Worm (Caenorhabditis elegans) whole organism, L4 larva: ENCODE data around the gene tbx-33.
A peak's percentile ranks its signal among the peaks of the same experiment; 100 is the strongest.

Experiments
- F10B5.3 ChIP-seq: sonication (generic microtip); optimal IDR thresholded peaks from 2 replicates; lab custom pipeline; 2016; ENCODE audit warnings: mild to moderate bottlenecking, missing genetic modification characterization, missing compliant biosample characterization
- F37D6.2 ChIP-seq: sonication (generic microtip); optimal IDR thresholded peaks from 2 replicates; lab custom pipeline; 2016; ENCODE audit warnings: mild to moderate bottlenecking, missing genetic modification characterization, missing compliant biosample characterization
- F49E8.2 ChIP-seq: sonication (generic microtip); optimal IDR thresholded peaks from 2 replicates; lab custom pipeline; 2016; ENCODE audit warnings: missing compliant biosample characterization, mild to moderate bottlenecking, missing genetic modification characterization, borderline replicate concordance
- R02D3.7 ChIP-seq: fragments of 150-350 bp; sonication (generic microtip); optimal IDR thresholded peaks from 3 replicates; lab custom pipeline; 2014; ENCODE audit warnings: missing biosample characterization, missing genetic modification characterization
- Y48G9A.11 ChIP-seq: fragments of 200-800 bp; sonication (Bioruptor generic); IDR thresholded peaks from 2 replicates; pipeline ENCODE4 v1.3.6; 2022; ENCODE audit warnings: missing genetic modification reagents, missing genetic modification characterization, missing compliant biosample characterization
- aha-1 ChIP-seq: fragments of 150-350 bp; peaks from one replicate; lab custom pipeline; 2014; ENCODE audit warnings: missing biosample characterization, missing genetic modification characterization
- arid-1 ChIP-seq: fragments of 200-800 bp; sonication (Bioruptor generic); conservative IDR thresholded peaks from 2 replicates; pipeline ENCODE4 v1.3.6; 2022; ENCODE audit warnings: missing genetic modification reagents, missing genetic modification characterization, missing compliant biosample characterization
- ceh-28 ChIP-seq: fragments of 150-350 bp; optimal IDR thresholded peaks from 2 replicates; lab custom pipeline; 2014; ENCODE audit warnings: missing biosample characterization, missing genetic modification reagents, missing genetic modification characterization
- ceh-62 ChIP-seq: sonication (generic microtip); optimal IDR thresholded peaks from 2 replicates; lab custom pipeline; 2017; ENCODE audit warnings: missing biosample characterization, missing genetic modification characterization
- ctbp-1 ChIP-seq: fragments of 200-800 bp; sonication (Bioruptor generic); IDR thresholded peaks from 2 replicates; pipeline ENCODE4 v1.3.6; 2022; ENCODE audit warnings: missing genetic modification reagents, missing genetic modification characterization, missing compliant biosample characterization
- daf-12 ChIP-seq: fragments of 150-350 bp; optimal IDR thresholded peaks from 2 replicates; lab custom pipeline; 2014; ENCODE audit warnings: missing biosample characterization, missing genetic modification reagents, missing genetic modification characterization
- daf-19 ChIP-seq: fragments of 200-800 bp; sonication (Bioruptor generic); conservative IDR thresholded peaks from 2 replicates; pipeline ENCODE4 v1.3.6; 2022; ENCODE audit warnings: missing genetic modification characterization, missing compliant biosample characterization
- dmd-6 ChIP-seq: fragments of 200-800 bp; sonication (Bioruptor generic); IDR thresholded peaks from 2 replicates; pipeline ENCODE4 v1.3.6; 2022; ENCODE audit warnings: missing genetic modification reagents, missing genetic modification characterization, missing compliant biosample characterization
- dmd-8 ChIP-seq: fragments of 200-800 bp; sonication (Bioruptor generic); IDR thresholded peaks from 2 replicates; pipeline ENCODE4 v1.3.6; 2022; ENCODE audit warnings: missing genetic modification characterization, missing compliant biosample characterization
- dmd-9 ChIP-seq: fragments of 200-800 bp; sonication (Bioruptor generic); IDR thresholded peaks from 2 replicates; pipeline ENCODE4 v1.3.6; 2022; ENCODE audit warnings: missing genetic modification reagents, missing genetic modification characterization, missing compliant biosample characterization
- egl-43 ChIP-seq: fragments of 200-800 bp; sonication (Bioruptor generic); IDR thresholded peaks from 2 replicates; pipeline ENCODE4 v1.3.6; 2022; ENCODE audit warnings: missing genetic modification reagents, missing genetic modification characterization, missing compliant biosample characterization
- jun-1 ChIP-seq: fragments of 150-350 bp; optimal IDR thresholded peaks from 2 replicates; lab custom pipeline; 2014; ENCODE audit warnings: missing biosample characterization, missing genetic modification reagents, missing genetic modification characterization
- lim-7 ChIP-seq: fragments of 200-800 bp; sonication (Bioruptor generic); IDR thresholded peaks from 2 replicates; pipeline ENCODE4 v1.3.6; 2022; ENCODE audit warnings: missing genetic modification characterization, missing compliant biosample characterization
- lin-1 ChIP-seq: fragments of 200-800 bp; sonication (Bioruptor generic); IDR thresholded peaks from 2 replicates; pipeline ENCODE4 v1.3.6; 2022; ENCODE audit warnings: missing genetic modification reagents, missing genetic modification characterization, missing compliant biosample characterization
- lin-13 ChIP-seq: fragments of 150-350 bp; optimal IDR thresholded peaks from 2 replicates; lab custom pipeline; 2014; ENCODE audit warnings: missing biosample characterization, missing genetic modification reagents, missing genetic modification characterization
- mdl-1 ChIP-seq, 2 experiments: fragments of 150-350 bp in 1 of 2; sonication (generic microtip) in 1 of 2; optimal IDR thresholded peaks; 2 replicates each; lab custom pipeline; 2014 to 2017; ENCODE audit warnings: missing biosample characterization in 2 of 2, missing genetic modification characterization in 2 of 2
- mes-2 ChIP-seq: sonication (generic microtip); optimal IDR thresholded peaks from 2 replicates; lab custom pipeline; 2016; ENCODE audit warnings: missing genotype, mild to moderate bottlenecking, missing genetic modification characterization, missing compliant biosample characterization; ENCODE audit not compliant: poor library complexity, severe bottlenecking
- nhr-11 ChIP-seq: fragments of 150-350 bp; optimal IDR thresholded peaks from 2 replicates; lab custom pipeline; 2014; ENCODE audit warnings: missing biosample characterization, missing genetic modification characterization
- nhr-237 ChIP-seq: sonication (generic microtip); optimal IDR thresholded peaks from 2 replicates; lab custom pipeline; 2017; ENCODE audit warnings: missing biosample characterization, missing genetic modification characterization
- nhr-28 ChIP-seq: fragments of 150-350 bp; optimal IDR thresholded peaks from 2 replicates; lab custom pipeline; 2014; ENCODE audit warnings: missing biosample characterization, missing genetic modification characterization
- nhr-41 ChIP-seq: fragments of 200-800 bp; sonication (Bioruptor generic); IDR thresholded peaks from 2 replicates; pipeline ENCODE4 v1.3.6; 2022; ENCODE audit warnings: missing genetic modification reagents, missing genetic modification characterization, missing compliant biosample characterization
- nhr-42 ChIP-seq: fragments of 200-800 bp; sonication (Bioruptor generic); IDR thresholded peaks from 2 replicates; pipeline ENCODE4 v1.3.6; 2022; ENCODE audit warnings: missing genetic modification characterization, missing compliant biosample characterization
- pha-4 ChIP-seq, 2 experiments: fragments of 150-350 bp in 1 of 2; fragments of 200-800 bp in 1 of 2; sonication (Bioruptor generic) in 1 of 2; IDR thresholded peaks in 1 of 2; optimal IDR thresholded peaks in 1 of 2; 2 replicates each; pipeline versions ENCODE4 v1.3.6 to Lab custom; 2014 to 2022; ENCODE audit warnings: missing genetic modification characterization in 2 of 2, missing genetic modification reagents in 2 of 2, missing biosample characterization in 1 of 2, missing compliant biosample characterization in 1 of 2
- php-3 ChIP-seq: fragments of 200-800 bp; sonication (Bioruptor generic); IDR thresholded peaks from 2 replicates; pipeline ENCODE4 v1.3.6; 2022; ENCODE audit warnings: missing genetic modification reagents, missing genetic modification characterization, missing compliant biosample characterization
- set-16 ChIP-seq: fragments of 200-800 bp; sonication (Bioruptor generic); IDR thresholded peaks from 2 replicates; pipeline ENCODE4 v1.3.6; 2022; ENCODE audit warnings: missing genetic modification reagents, missing genetic modification characterization, missing compliant biosample characterization
- tra-1 ChIP-seq: fragments of 200-800 bp; sonication (Bioruptor generic); IDR thresholded peaks from 2 replicates; pipeline ENCODE4 v1.3.6; 2022; ENCODE audit warnings: missing genetic modification reagents, missing genetic modification characterization, missing compliant biosample characterization
- vab-7 ChIP-seq: fragments of 200-800 bp; sonication (Bioruptor generic); IDR thresholded peaks from 2 replicates; pipeline ENCODE4 v1.3.6; 2022; ENCODE audit warnings: missing genetic modification reagents, missing genetic modification characterization, missing compliant biosample characterization
- zip-11 ChIP-seq: fragments of 200-800 bp; sonication (Bioruptor generic); IDR thresholded peaks from 2 replicates; pipeline ENCODE4 v1.3.6; 2022; ENCODE audit warnings: missing genetic modification characterization, missing compliant biosample characterization
- ztf-11 ChIP-seq: fragments of 150-350 bp; optimal IDR thresholded peaks from 2 replicates; lab custom pipeline; 2014; ENCODE audit warnings: missing biosample characterization, missing genetic modification characterization

The tbx-33 gene

ce11 chrIII:11624838-11625292, 11.8 kb downstream of the tbx-33 start, which contains the start of gene gly-8 (continued):
- no peak for TF ChIP-seq ctbp-1
- TF ChIP-seq zip-11 (GFP tag; lab: Robert Waterston, UW): no peak
- TF ChIP-seq F49E8.2 (tag; lab: Kevin White, UChicago): no peak
- peak; percentile 45 for TF ChIP-seq nhr-28 (tag; lab: Kevin White, UChicago)
- no peak for TF ChIP-seq nhr-237 (tag; lab: Kevin White, UChicago)
- TF ChIP-seq daf-12 (tag; lab: Kevin White, UChicago): no peak
- no peak for TF ChIP-seq lin-13

ce11 chrIII:11616446-11616845, 20.2 kb downstream of the tbx-33 start, which contains the start of gene ceh-91:
Gene ceh-91, plus strand, starts transcription at chrIII:11616746.
- TF ChIP-seq daf-19 (GFP tag; lab: Robert Waterston, UW) (no peak), F37D6.2 (tag; lab: Kevin White, UChicago) (no peak), tra-1 (no peak), mes-2 (tag; lab: Kevin White, UChicago) (no peak)

ce11 chrIII:11615802-11616201, 20.8 kb downstream of the tbx-33 start:
- peak; percentile 62 for TF ChIP-seq Y48G9A.11 (GFP tag; lab: Robert Waterston, UW)
- TF ChIP-seq dmd-6 (GFP tag; lab: Robert Waterston, UW): no peak
- TF ChIP-seq aha-1 (tag; lab: Kevin White, UChicago): peak; percentile 23
- no peak for TF ChIP-seq F10B5.3 (tag; lab: Kevin White, UChicago)
- no peak for TF ChIP-seq daf-19 (GFP tag; lab: Robert Waterston, UW)

- TF ChIP-seq mdl-1 (tag; optimal IDR thresholded peaks at IDR 0.05; lab: Kevin White, UChicago): no peak
- no peak for TF ChIP-seq jun-1 (tag; lab: Kevin White, UChicago)
- TF ChIP-seq lin-1 (GFP tag; lab: Robert Waterston, UW): no peak
- peak; percentile 99 for TF ChIP-seq ceh-28 (tag; lab: Kevin White, UChicago)
Measured at ce11 chrIII:11614874-11615273, 21.8 kb downstream of the tbx-33 start.

ce11 chrIII:11614325-11614724, 22.3 kb downstream of the tbx-33 start:
- TF ChIP-seq ceh-28 (tag; lab: Kevin White, UChicago): peak; percentile 99

- TF ChIP-seq aha-1 (tag; lab: Kevin White, UChicago): peak; percentile 32
- no peak for TF ChIP-seq ceh-62 (tag; lab: Kevin White, UChicago)
- TF ChIP-seq nhr-42 (GFP tag; lab: Robert Waterston, UW): no peak
Measured at ce11 chrIII:11612371-11612770, 24.3 kb downstream of the tbx-33 start, which contains the start of the genes Y66A7A.9 and Y66A7A.4. Gene Y66A7A.9, minus strand, starts transcription at chrIII:11612471. Gene Y66A7A.4, plus strand, starts transcription at chrIII:11612607.

ce11 chrIII:11611618-11612247, 24.9 kb downstream of the tbx-33 start:
- TF ChIP-seq aha-1 (tag; lab: Kevin White, UChicago) (peak; percentile 62), dmd-9 (GFP tag; lab: Robert Waterston, UW) (no peak), lim-7 (0 out of 2 replicates have a peak, but pooled peaks have one; percentile 3), tra-1 (no peak), vab-7 (GFP tag; lab: Robert Waterston, UW) (no peak), R02D3.7 (tag; lab: Kevin White, UChicago) (no peak), nhr-41 (GFP tag; lab: Robert Waterston, UW) (no peak), ztf-11 (tag; lab: Kevin White, UChicago) (no peak), set-16 (GFP tag; lab: Robert Waterston, UW) (peak; percentile 99), jun-1 (tag; lab: Kevin White, UChicago) (no peak), egl-43 (GFP tag; lab: Robert Waterston, UW) (no peak), dmd-8 (GFP tag; lab: Robert Waterston, UW) (0 out of 2 replicates have a peak, but pooled peaks have one; percentile 39), php-3 (GFP tag; lab: Robert Waterston, UW) (0 out of 2 replicates have a peak, but pooled peaks have one; percentile 23), nhr-11 (tag; lab: Kevin White, UChicago) (no peak), dmd-6 (GFP tag; lab: Robert Waterston, UW) (no peak), pha-4 (GFP tag; IDR thresholded peaks at IDR 0.05; lab: Robert Waterston, UW) (peak; percentile 98; the same call in 1 of the 2 replicates), pha-4 (tag; optimal IDR thresholded peaks at IDR 0.05; lab: Kevin White, UChicago) (no peak), arid-1 (no peak), mes-2 (tag; lab: Kevin White, UChicago) (no peak)
